Worm (Caenorhabditis elegans): ENCODE data around the gene ndua-5.
A peak's percentile ranks its signal among the peaks of the same experiment; 100 is the strongest.

Gene ndua-5

DNA sequence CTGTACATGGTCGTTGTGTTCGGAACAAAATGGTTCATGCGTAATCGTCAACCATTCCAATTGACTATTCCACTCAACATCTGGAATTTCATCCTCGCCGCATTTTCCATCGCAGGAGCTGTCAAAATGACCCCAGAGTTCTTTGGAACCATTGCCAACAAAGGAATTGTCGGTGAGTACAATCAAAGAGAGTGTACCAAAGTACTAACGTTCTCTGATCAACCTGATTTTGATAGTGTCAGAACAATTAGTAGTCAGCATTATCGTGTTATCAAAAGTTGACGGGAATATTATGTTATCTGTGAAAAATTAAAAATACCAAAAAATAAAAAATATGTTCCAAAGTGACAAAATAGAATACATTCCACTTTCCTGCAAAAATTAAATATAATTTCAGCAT lies 2.3 kb upstream of the ndua-5 start:
- TF ChIP-seq him-1 (tag; optimal IDR thresholded peaks at IDR 0.05) (no peak), W03F9.2 (tag; optimal IDR thresholded peaks at IDR 0.05) (no peak), dao-5 (tag; optimal IDR thresholded peaks at IDR 0.05) (no peak)

DNA sequence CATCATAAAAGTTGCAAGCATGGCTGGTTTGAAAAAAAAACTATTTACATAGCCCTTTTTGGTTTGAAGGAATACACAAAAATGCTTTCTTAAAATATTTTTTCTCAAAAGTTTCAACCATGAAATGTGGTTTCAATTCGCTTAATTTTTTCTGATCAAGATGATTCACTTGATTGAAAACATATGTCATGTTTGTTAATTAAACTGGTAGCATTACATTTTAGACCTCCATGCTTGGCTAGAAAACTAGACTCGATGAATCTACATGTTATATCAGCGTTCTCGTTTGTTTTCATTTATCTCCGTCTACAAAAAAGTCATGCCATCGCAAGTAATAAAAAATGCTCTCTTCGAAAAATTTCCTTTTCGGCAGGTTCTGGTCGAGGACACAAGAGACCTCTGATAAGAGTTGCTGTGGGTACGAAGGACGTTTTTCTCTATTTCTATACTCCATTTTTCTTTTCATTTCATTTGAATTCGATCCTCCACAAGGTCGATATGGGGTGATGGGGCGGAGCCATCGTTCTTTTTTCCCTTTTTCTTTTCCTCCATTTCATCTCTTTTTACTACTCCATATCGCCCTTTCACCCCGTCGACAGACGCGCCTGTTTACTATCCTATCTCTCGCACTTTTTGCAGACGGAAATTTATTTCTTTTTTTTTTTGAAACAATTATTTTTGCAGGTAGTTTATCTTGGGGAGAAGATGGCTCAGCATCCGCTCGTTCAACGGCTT lies 1.1 kb upstream of the ndua-5 start, which contains the start of gene elo-1:
Gene elo-1, plus strand, starts transcription at position 685 of the 735 bp plus-strand sequence.
- no peak for TF ChIP-seq dao-5 (tag; optimal IDR thresholded peaks at IDR 0.05)
- no peak for TF ChIP-seq him-1 (tag; optimal IDR thresholded peaks at IDR 0.05)
- TF ChIP-seq W03F9.2 (tag; optimal IDR thresholded peaks at IDR 0.05): no peak

DNA sequence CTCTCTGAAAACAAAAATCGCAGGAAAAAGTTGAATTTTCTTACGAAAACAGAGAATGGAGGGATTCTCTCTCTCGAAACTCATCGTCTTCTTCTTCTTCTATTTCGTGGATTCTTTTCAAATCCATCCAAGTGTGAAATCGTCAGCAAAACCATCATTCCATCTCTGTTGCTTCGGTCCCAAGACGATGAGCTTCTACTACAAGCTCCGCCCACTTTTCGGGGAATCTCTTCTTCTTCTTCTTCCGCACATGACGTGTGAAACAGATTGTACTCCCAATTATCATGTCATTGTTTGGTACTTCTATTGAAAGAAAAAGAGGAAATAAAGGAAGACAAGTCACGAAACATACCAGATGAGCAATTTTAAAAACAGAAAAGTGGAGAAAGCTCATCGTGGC lies 1.6 kb downstream of the ndua-5 start:
- TF ChIP-seq him-1 (tag; optimal IDR thresholded peaks at IDR 0.05) (no peak), dao-5 (tag; optimal IDR thresholded peaks at IDR 0.05) (no peak), W03F9.2 (tag; optimal IDR thresholded peaks at IDR 0.05) (no peak)

DNA sequence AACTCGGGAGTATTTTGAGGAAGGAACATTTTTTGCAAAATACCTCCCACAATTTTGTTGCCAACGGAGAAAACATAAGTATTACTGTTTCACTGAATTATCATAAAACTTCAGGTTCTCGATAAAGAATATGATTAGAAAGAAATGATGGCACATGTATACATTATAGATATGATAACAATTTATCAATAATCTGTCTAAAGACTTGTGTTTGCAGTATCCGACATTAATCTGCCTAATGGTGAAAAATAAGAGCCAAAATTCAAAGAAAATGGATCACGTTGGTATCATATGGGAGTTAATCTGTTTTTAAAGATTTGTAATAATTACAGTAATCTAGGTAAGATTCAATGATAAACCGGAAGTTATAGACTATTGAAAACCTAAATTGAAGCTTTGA lies 4.1 kb downstream of the ndua-5 start:
- TF ChIP-seq him-1 (tag; optimal IDR thresholded peaks at IDR 0.05) (no peak), W03F9.2 (tag; optimal IDR thresholded peaks at IDR 0.05) (no peak), dao-5 (tag; optimal IDR thresholded peaks at IDR 0.05) (no peak)

DNA sequence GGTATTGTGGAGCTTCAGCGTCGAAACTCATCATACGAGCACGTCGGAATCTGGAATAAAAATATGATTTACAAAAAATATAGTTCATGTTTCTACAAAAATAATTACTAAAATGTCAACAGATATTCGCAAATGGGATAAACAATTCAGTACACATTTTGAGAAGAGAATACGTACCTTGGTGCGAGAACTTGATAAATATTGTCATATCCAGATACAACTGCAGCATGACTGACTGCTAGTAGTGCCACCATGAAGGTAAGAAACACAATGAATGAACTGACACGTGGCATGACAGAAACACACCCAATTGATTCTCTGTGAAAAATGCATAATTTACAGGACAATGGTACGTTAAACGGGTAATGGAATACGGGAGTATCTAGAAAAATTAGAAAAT lies 6.1 kb downstream of the ndua-5 start, which contains the start of gene nlp-35:
Gene nlp-35, minus strand, starts transcription at position 319 of the 400 bp plus-strand sequence.
- TF ChIP-seq him-1 (tag; optimal IDR thresholded peaks at IDR 0.05) (no peak), W03F9.2 (tag; optimal IDR thresholded peaks at IDR 0.05) (no peak), dao-5 (tag; optimal IDR thresholded peaks at IDR 0.05) (no peak)

DNA sequence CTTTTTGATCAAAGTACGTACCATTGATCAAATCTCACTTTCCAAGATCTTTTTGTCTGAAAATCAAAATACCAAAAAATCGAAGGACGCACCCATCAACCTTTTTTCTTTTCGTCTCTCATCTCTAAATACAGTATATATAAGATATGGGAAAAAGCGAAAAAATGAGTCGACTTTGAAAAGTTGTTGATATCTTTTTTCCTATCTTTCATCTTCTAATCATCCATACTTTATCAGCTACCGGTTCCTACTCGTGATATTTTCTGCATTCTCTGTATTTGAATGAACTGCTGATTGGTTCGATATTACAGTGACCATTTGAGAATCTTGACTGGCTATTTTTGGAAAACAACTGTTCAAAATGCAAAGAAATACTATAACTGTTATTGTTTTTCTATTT lies 7.9 kb downstream of the ndua-5 start, which contains the start of gene C33A12.19:
Gene C33A12.19, plus strand, starts transcription at position 169 of the 400 bp plus-strand sequence.
- TF ChIP-seq him-1 (tag; optimal IDR thresholded peaks at IDR 0.05) (no peak), dao-5 (tag; optimal IDR thresholded peaks at IDR 0.05) (no peak), W03F9.2 (tag; optimal IDR thresholded peaks at IDR 0.05) (no peak)

DNA sequence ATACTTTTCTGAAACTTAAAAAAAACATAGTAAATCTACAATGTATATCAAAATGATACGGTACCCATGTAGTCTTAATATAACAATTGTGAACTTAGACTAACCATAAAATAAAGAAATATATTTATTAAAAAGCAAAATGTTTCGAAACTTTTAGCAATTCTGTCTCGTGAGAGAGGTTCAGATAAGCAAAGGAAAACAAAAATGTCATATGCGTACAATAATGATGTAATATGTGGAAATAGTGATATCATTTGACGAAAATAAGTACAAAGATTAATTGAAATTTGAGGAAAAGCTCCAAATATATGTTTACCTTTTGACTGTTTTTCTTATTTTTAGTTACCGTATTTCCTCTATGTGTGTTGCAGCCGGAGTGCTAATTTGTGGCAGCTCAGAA lies 10.6 kb downstream of the ndua-5 start:
- TF ChIP-seq W03F9.2 (tag; optimal IDR thresholded peaks at IDR 0.05): no peak
- TF ChIP-seq him-1 (tag; optimal IDR thresholded peaks at IDR 0.05): no peak
- TF ChIP-seq dao-5 (tag; optimal IDR thresholded peaks at IDR 0.05): no peak

DNA sequence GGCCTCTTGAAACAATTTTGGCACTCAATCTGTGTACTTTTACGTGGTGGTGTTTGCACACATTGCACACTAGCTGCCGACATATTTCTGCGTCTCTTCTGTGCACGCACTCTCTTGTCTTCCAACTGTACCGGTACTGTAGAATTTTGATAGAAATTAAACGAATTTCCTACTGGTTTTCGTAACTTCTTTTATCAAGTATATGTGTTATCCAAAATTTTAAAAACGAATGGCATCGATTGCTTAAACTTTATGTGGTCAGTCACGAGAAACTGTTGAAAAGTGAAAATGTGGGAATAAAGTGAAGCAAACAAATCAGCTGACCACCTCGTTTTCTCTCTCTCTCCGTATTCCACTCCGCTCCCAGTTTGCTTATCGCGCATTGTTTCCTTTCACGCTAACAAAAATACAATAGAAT lies 11.3 kb downstream of the ndua-5 start:
- TF ChIP-seq dao-5 (tag; optimal IDR thresholded peaks at IDR 0.05) (no peak), him-1 (tag; optimal IDR thresholded peaks at IDR 0.05) (no peak), W03F9.2 (tag; optimal IDR thresholded peaks at IDR 0.05) (peak; percentile 28)

DNA sequence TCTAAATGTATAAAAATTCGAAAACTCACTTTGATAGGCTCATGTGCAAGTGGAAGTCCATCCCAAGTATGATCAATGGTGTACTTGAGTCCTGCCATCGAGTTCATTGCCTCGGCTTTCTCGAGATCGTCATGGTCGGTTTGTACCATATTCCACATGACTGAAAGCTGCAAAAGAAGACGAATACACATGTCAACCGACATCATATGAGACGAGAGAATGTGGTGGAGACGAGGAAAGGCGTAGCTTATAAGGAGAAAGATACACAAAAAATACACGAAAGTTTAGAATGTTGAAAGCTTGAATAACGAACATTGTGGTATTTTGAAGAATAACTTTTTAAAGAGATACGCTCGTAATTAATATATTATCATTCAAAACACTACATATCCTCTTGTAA lies 11.9 kb downstream of the ndua-5 start, which contains the start of gene C33A12.3:
Gene C33A12.3, minus strand, starts transcription at position 167 of the 400 bp plus-strand sequence.
- TF ChIP-seq him-1 (tag; optimal IDR thresholded peaks at IDR 0.05) (no peak), W03F9.2 (tag; optimal IDR thresholded peaks at IDR 0.05) (no peak), dao-5 (tag; optimal IDR thresholded peaks at IDR 0.05) (no peak)

DNA sequence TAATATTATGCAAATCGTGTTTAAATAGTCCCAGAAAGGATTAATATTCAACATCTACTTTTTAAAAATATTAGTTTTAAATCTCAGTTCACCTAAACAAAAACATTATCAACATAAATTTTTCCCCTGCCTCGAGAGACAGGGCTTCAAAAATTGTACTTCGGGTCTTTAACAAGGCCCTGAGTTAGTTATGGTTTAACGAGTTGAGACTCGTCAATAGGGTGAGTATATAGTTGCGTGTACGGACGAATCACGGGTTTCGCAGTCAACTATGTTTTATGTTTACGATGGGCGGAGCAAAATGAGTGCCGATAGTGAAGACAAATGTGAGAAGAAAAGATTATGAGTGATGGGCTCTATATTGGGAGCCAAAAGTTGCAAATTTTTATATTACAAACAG lies 13.1 kb downstream of the ndua-5 start:
- no peak for TF ChIP-seq W03F9.2 (tag; optimal IDR thresholded peaks at IDR 0.05)

DNA sequence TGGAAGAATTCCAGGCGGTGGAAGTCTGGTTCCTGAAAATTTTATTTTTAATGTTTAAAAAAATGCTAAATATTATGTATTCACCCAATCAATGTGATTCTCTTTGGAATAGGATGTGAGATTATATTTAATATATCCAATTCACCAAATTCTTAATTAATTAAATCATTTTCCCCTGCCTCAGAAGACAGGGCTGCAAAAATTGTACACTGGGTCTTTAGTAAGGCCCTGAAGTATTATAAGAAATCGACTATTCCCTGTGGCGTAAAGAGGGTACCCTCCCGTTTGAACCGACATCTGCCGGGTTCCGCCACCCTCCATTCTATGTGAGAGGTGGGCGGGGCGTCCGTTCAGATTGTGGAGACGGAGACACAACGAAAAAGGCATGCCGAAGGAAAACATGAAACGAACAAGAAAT lies 13.5 kb downstream of the ndua-5 start:
- TF ChIP-seq W03F9.2 (tag; optimal IDR thresholded peaks at IDR 0.05) (peak; percentile 67), dao-5 (tag; optimal IDR thresholded peaks at IDR 0.05) (no peak), him-1 (tag; optimal IDR thresholded peaks at IDR 0.05) (peak; percentile 57)

DNA sequence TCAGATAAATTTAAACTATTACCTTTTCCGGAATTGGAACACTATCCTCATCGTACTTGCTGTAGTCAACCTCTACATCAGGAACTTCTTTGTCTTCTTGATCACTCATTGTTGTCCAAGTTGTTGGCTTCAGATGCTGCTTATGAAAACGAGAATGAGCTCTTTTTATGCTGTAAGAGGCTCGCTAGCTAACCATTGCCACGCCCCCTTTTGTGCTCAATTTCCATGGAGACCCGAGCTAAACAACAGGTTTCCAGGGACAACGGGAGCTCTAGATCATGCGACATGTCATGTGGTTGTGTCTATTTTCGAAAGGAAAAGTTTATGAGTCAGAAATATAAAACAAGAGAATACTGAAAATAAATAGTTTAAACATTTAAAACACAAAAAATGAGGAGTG lies 14.3 kb downstream of the ndua-5 start, which contains the start of gene C33A12.4:
Gene C33A12.4, minus strand, starts transcription at position 131 of the 400 bp plus-strand sequence.
- TF ChIP-seq him-1 (tag; optimal IDR thresholded peaks at IDR 0.05) (no peak), dao-5 (tag; optimal IDR thresholded peaks at IDR 0.05) (no peak), W03F9.2 (tag; optimal IDR thresholded peaks at IDR 0.05) (no peak)

DNA sequence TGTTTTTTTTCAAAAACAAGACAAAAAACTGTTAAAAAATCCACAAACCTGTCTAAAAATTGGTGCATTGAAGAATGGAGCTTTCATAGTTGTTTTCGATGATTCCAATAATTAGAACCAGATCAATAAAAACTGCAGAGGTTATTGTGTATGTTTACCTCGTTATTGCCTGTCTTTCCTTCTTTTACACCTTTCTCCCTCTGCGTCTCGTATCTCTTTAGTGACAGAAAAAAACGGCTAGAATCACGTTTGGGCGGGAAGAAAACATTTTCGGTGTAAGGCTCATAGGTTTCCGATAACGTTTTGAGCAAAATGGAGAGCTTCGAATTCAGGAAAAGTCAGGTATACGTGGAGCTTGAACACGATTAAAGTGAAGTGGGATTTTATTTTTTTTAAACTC lies 16.1 kb downstream of the ndua-5 start, which contains the start of gene ethe-1:
Gene ethe-1, minus strand, starts transcription at position 150 of the 400 bp plus-strand sequence.
- TF ChIP-seq dao-5 (tag; optimal IDR thresholded peaks at IDR 0.05): no peak
- no peak for TF ChIP-seq W03F9.2 (tag; optimal IDR thresholded peaks at IDR 0.05)
- no peak for TF ChIP-seq him-1 (tag; optimal IDR thresholded peaks at IDR 0.05)

DNA sequence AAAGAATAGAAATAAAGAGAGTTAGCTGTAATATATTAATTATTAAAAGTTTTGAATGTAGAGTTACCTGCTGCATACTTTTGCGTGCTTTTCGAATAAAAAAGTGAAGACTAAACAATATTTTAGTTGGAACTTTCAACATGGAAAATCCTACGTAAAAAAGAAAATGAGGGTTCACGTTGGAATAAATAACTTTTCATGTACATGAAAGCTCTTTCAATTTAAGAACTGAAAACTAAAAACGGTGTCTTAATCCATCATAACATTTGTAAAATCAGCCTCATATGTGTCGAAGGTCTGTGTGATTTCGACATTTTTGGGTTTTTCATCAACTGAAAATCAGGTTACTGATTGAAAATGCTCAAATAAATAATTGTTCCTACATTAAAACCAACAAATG lies 18.4 kb downstream of the ndua-5 start, which contains the start of gene ttr-9:
Gene ttr-9, minus strand, starts transcription at position 101 of the 400 bp plus-strand sequence.
- TF ChIP-seq W03F9.2 (tag; optimal IDR thresholded peaks at IDR 0.05) (no peak), him-1 (tag; optimal IDR thresholded peaks at IDR 0.05) (no peak), dao-5 (tag; optimal IDR thresholded peaks at IDR 0.05) (no peak)

All from whole organism, L4/young adult.